Worm (Caenorhabditis elegans): Measurements from ENCODE around the gene F53G2.12.

F53G2.12 gene

DNA sequence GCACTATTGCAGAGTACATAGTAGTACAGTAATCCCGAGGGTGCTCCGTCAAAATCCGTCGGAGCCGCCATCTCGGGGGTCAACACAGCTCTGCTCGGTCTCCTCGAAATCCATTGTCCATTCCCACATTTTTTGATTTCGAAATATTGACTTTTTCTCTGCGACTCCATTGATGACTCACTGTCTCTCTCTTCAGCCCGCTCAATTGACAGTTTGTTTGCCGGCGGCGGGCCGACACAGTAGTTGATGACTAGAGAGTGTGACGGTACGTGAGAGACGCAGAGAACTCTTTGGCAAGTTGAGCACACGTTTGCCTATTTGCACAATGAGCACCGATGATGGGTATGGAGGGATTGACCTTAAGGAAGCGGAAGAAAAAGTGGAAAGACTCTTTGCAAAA, 24.1 kb downstream of the F53G2.12 start (continued):
- TF ChIP-seq ces-1 (GFP tag; optimal IDR thresholded peaks at IDR 0.05) (no peak), unc-130 (GFP tag; optimal IDR thresholded peaks at IDR 0.05) (no peak), Y105C5A.15 (GFP tag; IDR thresholded peaks at IDR 0.05) (no peak), dve-1 (tag; optimal IDR thresholded peaks at IDR 0.05; ENCODE audit: insufficient read depth) (peak; percentile 62), dmd-8 (GFP tag; IDR thresholded peaks at IDR 0.05) (no peak), duxl-1 (tag; optimal IDR thresholded peaks at IDR 0.05; ENCODE audit: poor library complexity) (no peak), rbr-2 (tag; optimal IDR thresholded peaks at IDR 0.05) (no peak), daf-19 (GFP tag; conservative IDR thresholded peaks at IDR 0.05) (no peak), T20F7.1 (GFP tag; optimal IDR thresholded peaks at IDR 0.05) (no peak), mxl-3 (GFP tag; optimal IDR thresholded peaks at IDR 0.05) (peak; percentile 28), F26F4.8 (GFP tag; conservative IDR thresholded peaks at IDR 0.05) (no peak), nhr-11 (tag; optimal IDR thresholded peaks at IDR 0.05) (no peak), ceh-28 (tag; optimal IDR thresholded peaks at IDR 0.05) (no peak), ctbp-1 (GFP tag; IDR thresholded peaks at IDR 0.05) (no peak), lsy-2 (tag; optimal IDR thresholded peaks at IDR 0.05) (peak in 1 of 2 experiments; percentile 24), zip-11 (GFP tag; IDR thresholded peaks at IDR 0.05) (no peak), ceh-20 (GFP tag; IDR thresholded peaks at IDR 0.05) (no peak), F37D6.2 (tag; optimal IDR thresholded peaks at IDR 0.05) (no peak), hlh-11 (tag; optimal IDR thresholded peaks at IDR 0.05) (peak; percentile 76), lin-29 (GFP tag; IDR thresholded peaks at IDR 0.05) (no peak), T26A8.4 (GFP tag; IDR thresholded peaks at IDR 0.05) (no peak), cey-2 (tag; optimal IDR thresholded peaks at IDR 0.05; ENCODE audit: borderline replicate concordance, insufficient read depth) (no peak), ZK337.2 (GFP tag; IDR thresholded peaks at IDR 0.05) (no peak), daf-16 (GFP tag; optimal IDR thresholded peaks at IDR 0.05) (no peak), daf-16 (tag; optimal IDR thresholded peaks at IDR 0.05) (peak; percentile 77), nhr-28 (tag; optimal IDR thresholded peaks at IDR 0.05) (peak; percentile 87), unc-39 (tag; optimal IDR thresholded peaks at IDR 0.05) (no peak), dpl-1 (GFP tag; optimal IDR thresholded peaks at IDR 0.05) (peak; percentile 9), mep-1 (tag; optimal IDR thresholded peaks at IDR 0.05) (peak; percentile 52), zag-1 (tag; optimal IDR thresholded peaks at IDR 0.05) (no peak), F44E2.7 (GFP tag; IDR thresholded peaks at IDR 0.05) (0 out of 2 replicates have a peak, but pooled peaks have one; percentile 20), lir-3 (tag; optimal IDR thresholded peaks at IDR 0.05) (no peak), saeg-2 (GFP tag; IDR thresholded peaks at IDR 0.05) (no peak), Y75B8A.6 (GFP tag; IDR thresholded peaks at IDR 0.05) (no peak), nhr-77 (tag; optimal IDR thresholded peaks at IDR 0.05) (peak; percentile 33), ceh-82 (tag; optimal IDR thresholded peaks at IDR 0.05) (no peak), ZK546.5 (tag; optimal IDR thresholded peaks at IDR 0.05) (no peak), ztf-11 (tag; optimal IDR thresholded peaks at IDR 0.05) (no peak), nhr-102 (tag; optimal IDR thresholded peaks at IDR 0.05) (no peak), hlh-30 (tag; optimal IDR thresholded peaks at IDR 0.05; ENCODE audit: insufficient read depth) (peak; percentile 53), nhr-76 (tag; optimal IDR thresholded peaks at IDR 0.05) (no peak), arid-1 (GFP tag; conservative IDR thresholded peaks at IDR 0.05) (no peak), madf-9 (GFP tag; conservative IDR thresholded peaks at IDR 0.05) (no peak), nhr-41 (GFP tag; IDR thresholded peaks at IDR 0.05) (peak; percentile 47; the same call in 1 of the 2 replicates), gei-8 (GFP tag; optimal IDR thresholded peaks at IDR 0.05) (no peak), zfp-2 (tag; optimal IDR thresholded peaks at IDR 0.05) (no peak), nhr-6 (tag; optimal IDR thresholded peaks at IDR 0.05) (peak; percentile 60), Y48G9A.11 (GFP tag; IDR thresholded peaks at IDR 0.05) (no peak), madf-5 (GFP tag; IDR thresholded peaks at IDR 0.05) (no peak), daf-12 (tag; optimal IDR thresholded peaks at IDR 0.05) (no peak), skn-1 (tag; optimal IDR thresholded peaks at IDR 0.05) (no peak), daf-8 (GFP tag; IDR thresholded peaks at IDR 0.05) (no peak), lim-7 (GFP tag; IDR thresholded peaks at IDR 0.05) (no peak)
